Fruit fly (Drosophila melanogaster): ENCODE measurements around the gene Acbp5.

Gene Acbp5

dm6 chr3L:8823730-8824374 is 35.5 kb upstream of the Acbp5 start (continued):
- TF ChIP-seq CG6163 (GFP tag; IDR thresholded peaks at IDR 0.05) (peak; percentile 86), CG9139 (GFP tag; optimal IDR thresholded peaks at IDR 0.05) (peak; percentile 59), Hr38 (GFP tag; optimal IDR thresholded peaks at IDR 0.05) (no peak), Ets96B (tag; optimal IDR thresholded peaks at IDR 0.05) (peak; percentile 78), dac (GFP tag; optimal IDR thresholded peaks at IDR 0.05) (no peak), salr (GFP tag; optimal IDR thresholded peaks at IDR 0.05) (peak; percentile 67 to 83), esn (GFP tag; optimal IDR thresholded peaks at IDR 0.05) (peak; percentile 57), Eip78C (GFP tag) (peak; percentile 87), CG6276 (GFP tag; optimal IDR thresholded peaks at IDR 0.05) (no peak), Sox102F (GFP tag; optimal IDR thresholded peaks at IDR 0.05) (peak; percentile 50), CG3032 (tag; optimal IDR thresholded peaks at IDR 0.05) (peak; percentile 84), dsx (GFP tag; optimal IDR thresholded peaks at IDR 0.05; ENCODE audit: poor library complexity, severe bottlenecking) (peak; percentile 69), ss (GFP tag; optimal IDR thresholded peaks at IDR 0.05) (peak; percentile 76 to 81), Sox14 (GFP tag; optimal IDR thresholded peaks at IDR 0.05) (peak; percentile 76), Smox (GFP tag; optimal IDR thresholded peaks at IDR 0.05) (peak; percentile 47), Ets21C (GFP tag; optimal IDR thresholded peaks at IDR 0.05) (no peak), fkh (GFP tag; optimal IDR thresholded peaks at IDR 0.05) (no peak), eg (GFP tag; IDR thresholded peaks at IDR 0.05) (peak; percentile 71), Hr39 (GFP tag; optimal IDR thresholded peaks at IDR 0.05) (peak; percentile 73), Hr4 (GFP tag; optimal IDR thresholded peaks at IDR 0.05) (peak; percentile 41), CG10631 (GFP tag; optimal IDR thresholded peaks at IDR 0.05) (peak; percentile 66), vri (GFP tag; optimal IDR thresholded peaks at IDR 0.05) (no peak), CG3919 (GFP tag; optimal IDR thresholded peaks at IDR 0.05) (peak; percentile 46), CG6808 (GFP tag; optimal IDR thresholded peaks at IDR 0.05) (peak; percentile 78), CG10669 (GFP tag; optimal IDR thresholded peaks at IDR 0.05) (peak; percentile 61)

- TF ChIP-seq eg (GFP tag; IDR thresholded peaks at IDR 0.05): 0 out of 3 replicates have a peak, but pooled peaks have one; percentile 15
- peak; percentile 6 for TF ChIP-seq CG1621 (tag; optimal IDR thresholded peaks at IDR 0.05)
- no peak for TF ChIP-seq CG8632 (GFP tag; optimal IDR thresholded peaks at IDR 0.05)
- peak; percentile 91 for TF ChIP-seq Blimp-1 (GFP tag; optimal IDR thresholded peaks at IDR 0.05)
- TF ChIP-seq dsx (GFP tag; optimal IDR thresholded peaks at IDR 0.05; ENCODE audit: poor library complexity, severe bottlenecking): peak; percentile 7
- TF ChIP-seq CG6808 (GFP tag; optimal IDR thresholded peaks at IDR 0.05): peak; percentile 45
- TF ChIP-seq CG11902 (GFP tag; optimal IDR thresholded peaks at IDR 0.05): no peak
Measured at dm6 chr3L:8822881-8823435, 34.6 kb upstream of the Acbp5 start.

- TF ChIP-seq CG34406 (GFP tag; optimal IDR thresholded peaks at IDR 0.05): peak; percentile 85
- peak; percentile 90 for TF ChIP-seq CG11762 (GFP tag; optimal IDR thresholded peaks at IDR 0.05; ENCODE audit: insufficient read depth)
- peak; percentile 95 for TF ChIP-seq CG10669 (GFP tag; optimal IDR thresholded peaks at IDR 0.05)
- peak; percentile 87 for TF ChIP-seq net (GFP tag; optimal IDR thresholded peaks at IDR 0.05)
- peak; percentile 74 for TF ChIP-seq CG4318 (GFP tag; optimal IDR thresholded peaks at IDR 0.05)
- TF ChIP-seq Eip93F (GFP tag; optimal IDR thresholded peaks at IDR 0.05): peak; percentile 62
- peak; percentile 40 for TF ChIP-seq fd85E (GFP tag; optimal IDR thresholded peaks at IDR 0.05)
- TF ChIP-seq eg (GFP tag; IDR thresholded peaks at IDR 0.05): peak; percentile 85
- peak; percentile 91 for TF ChIP-seq CG8319 (GFP tag; optimal IDR thresholded peaks at IDR 0.05)
- TF ChIP-seq vri (GFP tag; optimal IDR thresholded peaks at IDR 0.05): peak; percentile 87
- peak; percentile 48 for TF ChIP-seq dac (GFP tag; optimal IDR thresholded peaks at IDR 0.05)
- TF ChIP-seq Smox (GFP tag; optimal IDR thresholded peaks at IDR 0.05): peak; percentile 83
- TF ChIP-seq CG3919 (GFP tag; optimal IDR thresholded peaks at IDR 0.05): peak; percentile 95
- TF ChIP-seq Gug (GFP tag; IDR thresholded peaks at IDR 0.05): peak; percentile 82
- peak; percentile 77 for TF ChIP-seq CG6854 (GFP tag; optimal IDR thresholded peaks at IDR 0.05)
- TF ChIP-seq Blimp-1 (GFP tag; optimal IDR thresholded peaks at IDR 0.05): no peak
- peak; percentile 95 for TF ChIP-seq dsx (GFP tag; optimal IDR thresholded peaks at IDR 0.05; ENCODE audit: poor library complexity, severe bottlenecking)
- peak; percentile 78 for TF ChIP-seq Hr39 (GFP tag; optimal IDR thresholded peaks at IDR 0.05)
- TF ChIP-seq CG8119 (GFP tag; IDR thresholded peaks at IDR 0.05): peak; percentile 90
- TF ChIP-seq esn (GFP tag; optimal IDR thresholded peaks at IDR 0.05): peak; percentile 91
- peak; percentile 92 for TF ChIP-seq CG6808 (GFP tag; optimal IDR thresholded peaks at IDR 0.05)
- TF ChIP-seq OdsH (GFP tag; optimal IDR thresholded peaks at IDR 0.05): peak; percentile 90
- peak; percentile 80 for TF ChIP-seq CG16779 (tag; optimal IDR thresholded peaks at IDR 0.05)
- TF ChIP-seq CG11294 (GFP tag; IDR thresholded peaks at IDR 0.05): peak; percentile 63
Measured at dm6 chr3L:8821708-8822660, 33.6 kb upstream of the Acbp5 start.

Measured in whole organism, prepupa.